Worm (Caenorhabditis elegans) whole organism, young adult: Measurements from ENCODE around the gene col-96.
A peak's percentile ranks its signal among the peaks of the same experiment; 100 is the strongest.

ENCODE experiments used
- B0261.1 ChIP-seq: sonication (generic microtip); optimal IDR thresholded peaks from 2 replicates; lab custom pipeline; 2016; ENCODE audit warnings: mild to moderate bottlenecking, missing genetic modification characterization, moderate library complexity, missing compliant biosample characterization
- C17E4.6 ChIP-seq: fragments of 200-800 bp; sonication (Bioruptor generic); IDR thresholded peaks from 2 replicates; pipeline ENCODE4 v1.3.6; 2022; ENCODE audit warnings: missing genetic modification reagents, missing genetic modification characterization, missing compliant biosample characterization
- F23B12.7 ChIP-seq: sonication (generic microtip); optimal IDR thresholded peaks from 2 replicates; lab custom pipeline; 2017; ENCODE audit warnings: missing genetic modification characterization, mild to moderate bottlenecking, missing compliant biosample characterization, antibody characterized with exemption, moderate library complexity; ENCODE audit not compliant: insufficient read depth
- F49E8.2 ChIP-seq: sonication (generic microtip); optimal IDR thresholded peaks from 3 replicates; lab custom pipeline; 2017; ENCODE audit warnings: missing genetic modification characterization, mild to moderate bottlenecking, missing compliant biosample characterization, antibody characterized with exemption, moderate library complexity; ENCODE audit not compliant: insufficient read depth
- K11D2.4 ChIP-seq: fragments of 200-800 bp; sonication (Bioruptor generic); IDR thresholded peaks from 2 replicates; pipeline ENCODE4 v1.3.6; 2022; ENCODE audit warnings: missing genetic modification reagents, missing genetic modification characterization, missing compliant biosample characterization
- Y53G8AR.9 ChIP-seq: fragments of 200-800 bp; sonication (Bioruptor generic); conservative IDR thresholded peaks from 2 replicates; pipeline ENCODE4 v1.3.6; 2022; ENCODE audit warnings: missing genetic modification reagents, missing genetic modification characterization, missing compliant biosample characterization
- ZK185.1 ChIP-seq: sonication (generic microtip); optimal IDR thresholded peaks from 2 replicates; lab custom pipeline; 2016; ENCODE audit warnings: mild to moderate bottlenecking, missing genetic modification characterization, missing compliant biosample characterization; ENCODE audit not compliant: poor library complexity, severe bottlenecking
- aptf-2 ChIP-seq: fragments of 200-800 bp; sonication (Bioruptor generic); conservative IDR thresholded peaks from 2 replicates; pipeline ENCODE4 v1.3.6; 2022; ENCODE audit warnings: missing genetic modification reagents, missing genetic modification characterization, missing compliant biosample characterization
- aptf-3 ChIP-seq: fragments of 200-800 bp; sonication (Bioruptor generic); IDR thresholded peaks from 2 replicates; pipeline ENCODE4 v1.3.6; 2022; ENCODE audit warnings: missing genetic modification characterization, missing compliant biosample characterization
- atf-7 ChIP-seq: sonication (generic microtip); optimal IDR thresholded peaks from 2 replicates; lab custom pipeline; 2017; ENCODE audit warnings: mild to moderate bottlenecking, missing genetic modification characterization, missing compliant biosample characterization
- attf-3 ChIP-seq: fragments of 200-800 bp; sonication (Bioruptor generic); conservative IDR thresholded peaks from 2 replicates; pipeline ENCODE4 v1.3.6; 2022; ENCODE audit warnings: missing genetic modification reagents, missing genetic modification characterization, missing compliant biosample characterization
- attf-5 ChIP-seq: fragments of 200-800 bp; sonication (Bioruptor generic); optimal IDR thresholded peaks from 2 replicates; lab custom pipeline; 2018; ENCODE audit warnings: mild to moderate bottlenecking, missing genetic modification characterization, missing compliant biosample characterization
- attf-6 ChIP-seq: fragments of 200-800 bp; sonication (Bioruptor generic); IDR thresholded peaks from 2 replicates; pipeline ENCODE4 v1.3.6; 2022; ENCODE audit warnings: missing genetic modification reagents, missing genetic modification characterization, missing compliant biosample characterization
- bed-2 ChIP-seq: fragments of 200-800 bp; sonication (Bioruptor generic); IDR thresholded peaks from 2 replicates; pipeline ENCODE4 v1.3.6; 2022; ENCODE audit warnings: missing genetic modification reagents, missing genetic modification characterization, missing compliant biosample characterization
- cebp-2 ChIP-seq: fragments of 200-800 bp; sonication (Bioruptor generic); IDR thresholded peaks from 2 replicates; pipeline ENCODE4 v1.3.6; 2022; ENCODE audit warnings: missing genetic modification characterization, missing compliant biosample characterization
- ceh-100 ChIP-seq: fragments of 200-800 bp; sonication (Bioruptor generic); IDR thresholded peaks from 2 replicates; pipeline ENCODE4 v1.3.6; 2022; ENCODE audit warnings: missing genetic modification reagents, missing genetic modification characterization, missing compliant biosample characterization
- ceh-27 ChIP-seq: fragments of 200-800 bp; sonication (Bioruptor generic); optimal IDR thresholded peaks from 2 replicates; lab custom pipeline; 2018; ENCODE audit warnings: mild to moderate bottlenecking, missing genetic modification characterization, moderate library complexity, missing compliant biosample characterization
- ceh-40 ChIP-seq: fragments of 200-800 bp; sonication (Bioruptor generic); IDR thresholded peaks from 2 replicates; pipeline ENCODE4 v1.3.6; 2022; ENCODE audit warnings: missing genetic modification characterization, missing compliant biosample characterization
- ceh-91 ChIP-seq: fragments of 200-800 bp; sonication (Bioruptor generic); IDR thresholded peaks from 2 replicates; pipeline ENCODE4 v1.3.6; 2022; ENCODE audit warnings: missing genetic modification reagents, missing genetic modification characterization, missing compliant biosample characterization
- dox-1 ChIP-seq: fragments of 200-800 bp; sonication (Bioruptor generic); IDR thresholded peaks from 2 replicates; pipeline ENCODE4 v1.3.6; 2022; ENCODE audit warnings: missing genetic modification reagents, missing genetic modification characterization, missing compliant biosample characterization
- dpff-1 ChIP-seq: sonication (generic microtip); optimal IDR thresholded peaks from 2 replicates; lab custom pipeline; 2017; ENCODE audit warnings: mild to moderate bottlenecking, missing genetic modification characterization, missing compliant biosample characterization
- efl-1 ChIP-seq: fragments of 150-350 bp; optimal IDR thresholded peaks from 2 replicates; lab custom pipeline; 2014; ENCODE audit warnings: missing biosample characterization, missing genetic modification reagents, missing genetic modification characterization
- egl-44 ChIP-seq: fragments of 200-800 bp; sonication (Bioruptor generic); IDR thresholded peaks from 2 replicates; pipeline ENCODE4 v1.3.6; 2022; ENCODE audit warnings: missing genetic modification reagents, missing genetic modification characterization, missing compliant biosample characterization
- egrh-3 ChIP-seq: fragments of 200-800 bp; sonication (Bioruptor generic); IDR thresholded peaks from 2 replicates; pipeline ENCODE4 v1.3.6; 2022; ENCODE audit warnings: missing genetic modification reagents, missing genetic modification characterization, missing compliant biosample characterization
- ekl-4 ChIP-seq: fragments of 200-800 bp; sonication (Bioruptor generic); IDR thresholded peaks from 2 replicates; pipeline ENCODE4 v1.3.6; 2022; ENCODE audit warnings: missing genetic modification reagents, missing genetic modification characterization, missing compliant biosample characterization
- lin-35 ChIP-seq, 3 experiments: fragments of 150-350 bp in 2 of 3; sonication (generic microtip) in 1 of 3; optimal IDR thresholded peaks; 2 replicates each; lab custom pipeline; 2014 to 2018; ENCODE audit warnings: missing biosample characterization in 3 of 3, missing genetic modification characterization in 3 of 3, missing genetic modification reagents in 3 of 3
- lin-40 ChIP-seq: sonication (generic microtip); optimal IDR thresholded peaks from 2 replicates; lab custom pipeline; 2016; ENCODE audit warnings: missing genetic modification characterization, mild to moderate bottlenecking, missing compliant biosample characterization, missing genotype, missing genetic modification reagents
- lir-1 ChIP-seq: fragments of 200-800 bp; sonication (Bioruptor generic); conservative IDR thresholded peaks from 2 replicates; pipeline ENCODE4 v1.3.6; 2022; ENCODE audit warnings: missing genetic modification reagents, missing genetic modification characterization, missing compliant biosample characterization
- lsl-1 ChIP-seq: fragments of 200-800 bp; sonication (Bioruptor generic); optimal IDR thresholded peaks from 2 replicates; lab custom pipeline; 2018; ENCODE audit warnings: mild to moderate bottlenecking, missing genetic modification characterization, moderate library complexity, missing compliant biosample characterization
- lsy-27 ChIP-seq: sonication (generic microtip); optimal IDR thresholded peaks from 2 replicates; lab custom pipeline; 2017; ENCODE audit warnings: missing genetic modification characterization, mild to moderate bottlenecking, missing compliant biosample characterization, antibody characterized with exemption, missing genotype, borderline replicate concordance; ENCODE audit not compliant: insufficient read depth
- madf-10 ChIP-seq: sonication (generic microtip); optimal IDR thresholded peaks from 2 replicates; lab custom pipeline; 2016; ENCODE audit warnings: mild to moderate bottlenecking, missing genetic modification characterization, missing compliant biosample characterization
- mel-28 ChIP-seq: sonication (generic microtip); optimal IDR thresholded peaks from 2 replicates; lab custom pipeline; 2016; ENCODE audit warnings: borderline replicate concordance, mild to moderate bottlenecking, missing genetic modification characterization, missing compliant biosample characterization
- nfyb-1 ChIP-seq: fragments of 200-800 bp; sonication (Bioruptor generic); IDR thresholded peaks from 2 replicates; pipeline ENCODE4 v1.3.6; 2022; ENCODE audit warnings: missing genetic modification reagents, missing genetic modification characterization, missing compliant biosample characterization
- nhr-179 ChIP-seq: sonication (generic microtip); optimal IDR thresholded peaks from 2 replicates; lab custom pipeline; 2016; ENCODE audit warnings: mild to moderate bottlenecking, missing genetic modification characterization, missing compliant biosample characterization
- nhr-80 ChIP-seq: sonication (generic microtip); optimal IDR thresholded peaks from 2 replicates; lab custom pipeline; 2016; ENCODE audit warnings: missing genetic modification characterization, missing compliant biosample characterization
- pha-4 ChIP-seq: fragments of 150-350 bp; sonication (generic microtip); optimal IDR thresholded peaks from 2 replicates; lab custom pipeline; 2014; ENCODE audit warnings: missing biosample characterization, missing genetic modification reagents, missing genetic modification characterization
- rec-8 ChIP-seq, 2 experiments: sonication (generic microtip); optimal IDR thresholded peaks; 2 replicates each; lab custom pipeline; 2016; ENCODE audit warnings: mild to moderate bottlenecking in 2 of 2, missing genetic modification characterization in 2 of 2, missing genetic modification reagents in 2 of 2, missing genotype in 2 of 2, missing biosample characterization in 1 of 2, missing compliant biosample characterization in 1 of 2, moderate library complexity in 1 of 2
- somi-1 ChIP-seq: fragments of 200-800 bp; sonication (Bioruptor generic); optimal IDR thresholded peaks from 2 replicates; lab custom pipeline; 2018; ENCODE audit warnings: mild to moderate bottlenecking, missing genetic modification characterization, missing compliant biosample characterization
- tbx-9 ChIP-seq: sonication (generic microtip); optimal IDR thresholded peaks from 2 replicates; lab custom pipeline; 2016; ENCODE audit warnings: borderline replicate concordance, missing genetic modification characterization, inconsistent platforms, missing compliant biosample characterization
- tlf-1 ChIP-seq: fragments of 200-800 bp; sonication (Bioruptor generic); optimal IDR thresholded peaks from 2 replicates; lab custom pipeline; 2018; ENCODE audit warnings: mild to moderate bottlenecking, missing genetic modification characterization, missing compliant biosample characterization
- zfh-2 ChIP-seq: fragments of 200-800 bp; sonication (Bioruptor generic); conservative IDR thresholded peaks from 2 replicates; pipeline ENCODE4 v1.3.6; 2022; ENCODE audit warnings: missing genetic modification reagents, missing genetic modification characterization, missing compliant biosample characterization
- ztf-22 ChIP-seq: fragments of 200-800 bp; sonication (Bioruptor generic); optimal IDR thresholded peaks from 2 replicates; lab custom pipeline; 2018; ENCODE audit warnings: mild to moderate bottlenecking, missing genetic modification characterization, moderate library complexity, missing compliant biosample characterization

The col-96 gene

ce11 chrIII:11698569-11698968 is 8.0 kb downstream of the col-96 start, which contains the start of gene Y41C4A.7:
Gene Y41C4A.7, plus strand, starts transcription at chrIII:11698869.
- TF ChIP-seq attf-6 (no peak), cebp-2 (GFP tag; lab: Robert Waterston, UW) (no peak), F23B12.7 (tag; lab: Kevin White, UChicago) (no peak), ceh-100 (no peak), ztf-22 (GFP tag; lab: Kevin White, UChicago) (no peak), rec-8 (tag; optimal IDR thresholded peaks at IDR 0.05; lab: Kevin White, UChicago) (no peak), lir-1 (GFP tag; lab: Robert Waterston, UW) (no peak), madf-10 (no peak), lsy-27 (tag; lab: Kevin White, UChicago) (no peak), bed-2 (GFP tag; lab: Robert Waterston, UW) (no peak), ceh-40 (no peak), C17E4.6 (GFP tag; lab: Robert Waterston, UW) (no peak), K11D2.4 (no peak)

ce11 chrIII:11696273-11696672 is 10.3 kb downstream of the col-96 start, which contains the start of gene Y41C4A.6:
Gene Y41C4A.6, plus strand, starts transcription at chrIII:11696573.
- no peak for TF ChIP-seq egrh-3
- TF ChIP-seq zfh-2 (GFP tag; lab: Robert Waterston, UW): no peak
- no peak for TF ChIP-seq B0261.1 (tag; lab: Kevin White, UChicago)
- no peak for TF ChIP-seq C17E4.6 (GFP tag; lab: Robert Waterston, UW)
- no peak for TF ChIP-seq F23B12.7 (tag; lab: Kevin White, UChicago)
- no peak for TF ChIP-seq ceh-100
- TF ChIP-seq nhr-80 (tag; lab: Kevin White, UChicago): no peak
- TF ChIP-seq Y53G8AR.9 (GFP tag; lab: Robert Waterston, UW): no peak
- no peak for TF ChIP-seq efl-1
- no peak for TF ChIP-seq nhr-179
- TF ChIP-seq lin-40 (tag; lab: Kevin White, UChicago): no peak
- no peak for TF ChIP-seq aptf-2 (GFP tag; lab: Robert Waterston, UW)
- no peak for TF ChIP-seq lsl-1 (GFP tag; lab: Kevin White, UChicago)
- no peak for TF ChIP-seq dox-1 (GFP tag; lab: Robert Waterston, UW)
- TF ChIP-seq ekl-4 (GFP tag; lab: Robert Waterston, UW): no peak
- no peak for TF ChIP-seq K11D2.4

- TF ChIP-seq somi-1 (GFP tag; lab: Kevin White, UChicago): no peak
- TF ChIP-seq attf-6: 0 out of 2 replicates have a peak, but pooled peaks have one; percentile 18
- no peak for TF ChIP-seq attf-3 (GFP tag; lab: Robert Waterston, UW)
- no peak for TF ChIP-seq B0261.1 (tag; lab: Kevin White, UChicago)
- TF ChIP-seq lir-1 (GFP tag; lab: Robert Waterston, UW): no peak
These were observed 11.6 kb downstream of the col-96 start, which contains the start of gene Y41C4A.22 for ce11 chrIII:11694975-11695374. Gene Y41C4A.22, plus strand, starts transcription at chrIII:11695275.

- TF ChIP-seq ekl-4 (GFP tag; lab: Robert Waterston, UW): no peak
- no peak for TF ChIP-seq egrh-3
- no peak for TF ChIP-seq atf-7
- peak; percentile 80 for TF ChIP-seq dpff-1
- TF ChIP-seq F49E8.2 (tag; lab: Kevin White, UChicago): no peak
- TF ChIP-seq ceh-91 (GFP tag; lab: Robert Waterston, UW): no peak
- TF ChIP-seq Y53G8AR.9 (GFP tag; lab: Robert Waterston, UW): no peak
- no peak for TF ChIP-seq somi-1 (GFP tag; lab: Kevin White, UChicago)
- no peak for TF ChIP-seq egl-44 (GFP tag; lab: Robert Waterston, UW)
- no peak for TF ChIP-seq tlf-1
- TF ChIP-seq mel-28 (tag; lab: Kevin White, UChicago): peak; percentile 27
- TF ChIP-seq tbx-9 (tag; lab: Kevin White, UChicago): no peak
- TF ChIP-seq ceh-27 (GFP tag; lab: Kevin White, UChicago): no peak
- TF ChIP-seq attf-5: no peak
- peak; percentile 65 for TF ChIP-seq ZK185.1 (tag; lab: Kevin White, UChicago)
- peak in 1 of 3 experiments; percentile 44 for TF ChIP-seq lin-35 (GFP tag; optimal IDR thresholded peaks at IDR 0.05; lab: Kevin White, UChicago)
- peak; percentile 76 for TF ChIP-seq nfyb-1 (GFP tag; lab: Robert Waterston, UW)
- no peak for TF ChIP-seq pha-4 (tag; lab: Kevin White, UChicago)
- no peak for TF ChIP-seq aptf-3 (GFP tag; lab: Robert Waterston, UW)
- TF ChIP-seq bed-2 (GFP tag; lab: Robert Waterston, UW): no peak
These were observed 12.0 kb downstream of the col-96 start for ce11 chrIII:11694506-11694947.
